Fruit fly (Drosophila melanogaster) whole organism, pupa: ENCODE results near the gene CG13724.

Experiments used
- CG10348 ChIP-seq: fragments of 200-800 bp; sonication (Bioruptor generic); IDR thresholded peaks from 2 replicates; pipeline ENCODE4 v1.3.6; 2022; ENCODE audit warnings: missing biosample characterization, missing genetic modification characterization
- CG12605 ChIP-seq: fragments of 200-800 bp; sonication (Bioruptor generic); IDR thresholded peaks from 2 replicates; pipeline ENCODE4 v1.3.6; 2022; ENCODE audit warnings: missing biosample characterization, missing genetic modification characterization
- CG13204 ChIP-seq: fragments of 200-800 bp; sonication (Bioruptor generic); optimal IDR thresholded peaks from 2 replicates; lab custom pipeline; 2018; ENCODE audit warnings: missing biosample characterization, mild to moderate bottlenecking, missing genetic modification characterization, moderate library complexity
- CG14655 ChIP-seq: fragments of 200-800 bp; sonication (Bioruptor generic); optimal IDR thresholded peaks from 3 replicates; lab custom pipeline; 2017; ENCODE audit warnings: mild to moderate bottlenecking, missing biosample characterization, missing genetic modification reagents, missing genetic modification characterization
- CG17806 ChIP-seq: fragments of 200-800 bp; sonication (Bioruptor generic); optimal IDR thresholded peaks from 2 replicates; lab custom pipeline; 2018; ENCODE audit warnings: missing biosample characterization, mild to moderate bottlenecking, missing genetic modification characterization, moderate library complexity
- CG32121 ChIP-seq: fragments of 200-800 bp; sonication (Bioruptor generic); IDR thresholded peaks from 2 replicates; pipeline ENCODE4 v1.3.6; 2022; ENCODE audit warnings: missing biosample characterization, missing genetic modification characterization
- CG34367 ChIP-seq: fragments of 200-800 bp; sonication (Bioruptor generic); optimal IDR thresholded peaks from 2 replicates; lab custom pipeline; 2018; ENCODE audit warnings: missing biosample characterization, mild to moderate bottlenecking, missing genetic modification characterization
- CG4496 ChIP-seq: fragments of 200-800 bp; sonication (Bioruptor generic); IDR thresholded peaks from 3 replicates; pipeline ENCODE4 v1.3.6; 2022; ENCODE audit warnings: missing biosample characterization, missing genetic modification characterization
- CG8159 ChIP-seq: fragments of 200-800 bp; sonication (Bioruptor generic); optimal IDR thresholded peaks from 3 replicates; lab custom pipeline; 2018; ENCODE audit warnings: missing biosample characterization, mild to moderate bottlenecking, missing genetic modification characterization, moderate library complexity
- CG8301 ChIP-seq: fragments of 200-800 bp; sonication (Bioruptor generic); optimal IDR thresholded peaks from 2 replicates; lab custom pipeline; 2018; ENCODE audit warnings: missing biosample characterization, mild to moderate bottlenecking, missing genetic modification characterization
- CG9948 ChIP-seq: fragments of 200-800 bp; sonication (Bioruptor generic); optimal IDR thresholded peaks from 2 replicates; lab custom pipeline; 2018; ENCODE audit warnings: missing biosample characterization, mild to moderate bottlenecking, missing genetic modification characterization, moderate library complexity
- EcR ChIP-seq: fragments of 200-800 bp; sonication (Bioruptor generic); optimal IDR thresholded peaks from 3 replicates; lab custom pipeline; 2019; ENCODE audit warnings: missing biosample characterization, missing genetic modification characterization, mild to moderate bottlenecking, moderate library complexity, missing genetic modification reagents
- Ets98B ChIP-seq: fragments of 200-800 bp; sonication (Bioruptor generic); IDR thresholded peaks from 2 replicates; pipeline ENCODE4 v1.3.6; 2022; ENCODE audit warnings: missing biosample characterization, missing genetic modification characterization
- Pif1A ChIP-seq: fragments of 200-800 bp; sonication (Bioruptor generic); optimal IDR thresholded peaks from 3 replicates; lab custom pipeline; 2016; ENCODE audit warnings: missing biosample characterization, missing genetic modification characterization
- Pif1B ChIP-seq: fragments of 200-800 bp; sonication (Bioruptor generic); optimal IDR thresholded peaks from 3 replicates; lab custom pipeline; 2016; ENCODE audit warnings: missing biosample characterization, missing genetic modification characterization
- Snoo ChIP-seq: fragments of 200-800 bp; sonication (Bioruptor generic); optimal IDR thresholded peaks from 3 replicates; lab custom pipeline; 2017; ENCODE audit warnings: missing biosample characterization, mild to moderate bottlenecking, missing genetic modification characterization, inconsistent platforms
- fd96Ca ChIP-seq: fragments of 200-800 bp; sonication (Bioruptor generic); IDR thresholded peaks from 3 replicates; pipeline ENCODE4 v1.3.6; 2022; ENCODE audit warnings: missing biosample characterization, missing genetic modification characterization
- gl ChIP-seq: fragments of 200-800 bp; sonication (Bioruptor generic); optimal IDR thresholded peaks from 2 replicates; lab custom pipeline; 2018; ENCODE audit warnings: missing biosample characterization, mild to moderate bottlenecking, missing genetic modification characterization

CG13724 gene

dm6 chr3L:17364023-17364422, 41.4 kb downstream of the CG13724 start:
- TF ChIP-seq EcR (GFP tag; lab: Kevin White, UChicago) (no peak), gl (no peak), CG17806 (tag; lab: Kevin White, UChicago) (no peak), CG34367 (tag; lab: Kevin White, UChicago) (no peak), CG8159 (tag; lab: Kevin White, UChicago) (no peak), CG4496 (GFP tag; lab: Robert Waterston, UW) (no peak), CG32121 (no peak)

dm6 chr3L:17366936-17367335, 44.3 kb downstream of the CG13724 start:
- TF ChIP-seq CG8159 (tag; lab: Kevin White, UChicago) (no peak), CG4496 (GFP tag; lab: Robert Waterston, UW) (no peak), CG32121 (no peak), CG17806 (tag; lab: Kevin White, UChicago) (no peak), CG14655 (GFP tag; lab: Kevin White, UChicago) (no peak), gl (no peak), CG10348 (no peak), EcR (GFP tag; lab: Kevin White, UChicago) (no peak), Ets98B (GFP tag; lab: Robert Waterston, UW) (no peak), CG13204 (no peak), Snoo (no peak), CG8301 (no peak), CG34367 (tag; lab: Kevin White, UChicago) (no peak), CG9948 (no peak), Pif1A (no peak), fd96Ca (GFP tag; lab: Robert Waterston, UW) (no peak), CG12605 (no peak), Pif1B (GFP tag; lab: Kevin White, UChicago) (no peak)
